Worm (Caenorhabditis elegans) whole organism, L3 larva: ENCODE results near the gene atg-2.

Experiments
- R02D3.7 ChIP-seq: fragments of 150-350 bp; optimal IDR thresholded peaks from 2 replicates; lab custom pipeline; 2014; ENCODE audit warnings: missing biosample characterization, missing genetic modification characterization
- ZK546.5 ChIP-seq: sonication (generic microtip); optimal IDR thresholded peaks from 2 replicates; lab custom pipeline; 2017; ENCODE audit warnings: missing biosample characterization, missing genetic modification characterization
- aly-2 ChIP-seq: fragments of 150-350 bp; optimal IDR thresholded peaks from 2 replicates; lab custom pipeline; 2014; ENCODE audit warnings: missing biosample characterization, missing genetic modification characterization
- ama-1 ChIP-seq: fragments of 150-350 bp; optimal IDR thresholded peaks from 2 replicates; lab custom pipeline; 2018
- ceh-16 ChIP-seq: sonication (generic microtip); optimal IDR thresholded peaks from 2 replicates; lab custom pipeline; 2017; ENCODE audit warnings: missing biosample characterization, missing genetic modification characterization
- ceh-28 ChIP-seq: fragments of 150-350 bp; optimal IDR thresholded peaks from 2 replicates; lab custom pipeline; 2014; ENCODE audit warnings: missing biosample characterization, missing genetic modification reagents, missing genetic modification characterization
- daf-12 ChIP-seq: fragments of 150-350 bp; optimal IDR thresholded peaks from 2 replicates; lab custom pipeline; 2014; ENCODE audit warnings: missing biosample characterization, missing genetic modification reagents, missing genetic modification characterization
- egl-27 ChIP-seq: sonication (generic microtip); optimal IDR thresholded peaks from 4 replicates; lab custom pipeline; 2017; ENCODE audit warnings: missing biosample characterization, missing genetic modification reagents, missing genetic modification characterization
- elt-1 ChIP-seq: fragments of 150-350 bp; optimal IDR thresholded peaks from 2 replicates; lab custom pipeline; 2014; ENCODE audit warnings: missing biosample characterization, missing genetic modification characterization
- elt-2 ChIP-seq: sonication (generic microtip); optimal IDR thresholded peaks from 2 replicates; lab custom pipeline; 2016; ENCODE audit warnings: missing genetic modification reagents, mild to moderate bottlenecking, missing genetic modification characterization, missing compliant biosample characterization
- elt-3 ChIP-seq, 3 experiments: fragments of 150-350 bp in 1 of 3; sonication (generic microtip) in 2 of 3; optimal IDR thresholded peaks; 2 replicates in 2 of 3; 4 replicates in 1 of 3; lab custom pipeline; 2014 to 2017; ENCODE audit warnings: missing biosample characterization in 3 of 3, missing genetic modification characterization in 3 of 3
- fos-1 ChIP-seq: fragments of 150-350 bp; optimal IDR thresholded peaks from 2 replicates; lab custom pipeline; 2014; ENCODE audit warnings: missing biosample characterization, missing genetic modification characterization
- hmg-11 ChIP-seq: sonication (generic microtip); optimal IDR thresholded peaks from 2 replicates; lab custom pipeline; 2016; ENCODE audit warnings: missing genetic modification characterization, missing compliant biosample characterization
- jun-1 ChIP-seq: fragments of 150-350 bp; optimal IDR thresholded peaks from 2 replicates; lab custom pipeline; 2014; ENCODE audit warnings: missing biosample characterization, missing genetic modification reagents, missing genetic modification characterization
- lin-15B ChIP-seq: fragments of 150-350 bp; optimal IDR thresholded peaks from 2 replicates; lab custom pipeline; 2014; ENCODE audit warnings: missing biosample characterization, missing genetic modification characterization
- mdl-1 ChIP-seq: fragments of 150-350 bp; optimal IDR thresholded peaks from 2 replicates; lab custom pipeline; 2014; ENCODE audit warnings: missing biosample characterization, missing genetic modification characterization
- mml-1 ChIP-seq: fragments of 150-350 bp; sonication (generic microtip); optimal IDR thresholded peaks from 3 replicates; lab custom pipeline; 2014; ENCODE audit warnings: missing biosample characterization, missing genetic modification characterization
- nhr-23 ChIP-seq: fragments of 150-350 bp; optimal IDR thresholded peaks from 2 replicates; lab custom pipeline; 2014; ENCODE audit warnings: missing biosample characterization, missing genetic modification reagents, missing genetic modification characterization
- nhr-237 ChIP-seq: fragments of 150-350 bp; optimal IDR thresholded peaks from 2 replicates; lab custom pipeline; 2014; ENCODE audit warnings: missing biosample characterization, missing genetic modification characterization
- nhr-25 ChIP-seq: sonication (generic microtip); optimal IDR thresholded peaks from 2 replicates; lab custom pipeline; 2017; ENCODE audit warnings: missing biosample characterization, missing genetic modification characterization
- nhr-28 ChIP-seq: fragments of 150-350 bp; optimal IDR thresholded peaks from 2 replicates; lab custom pipeline; 2014; ENCODE audit warnings: missing biosample characterization, missing genetic modification characterization
- nhr-76 ChIP-seq: fragments of 150-350 bp; sonication (generic microtip); optimal IDR thresholded peaks from 5 replicates; lab custom pipeline; 2014; ENCODE audit warnings: missing biosample characterization, missing genetic modification characterization
- nhr-77 ChIP-seq: fragments of 150-350 bp; optimal IDR thresholded peaks from 2 replicates; lab custom pipeline; 2014; ENCODE audit warnings: missing biosample characterization, missing genetic modification characterization
- pha-4 ChIP-seq: fragments of 150-350 bp; optimal IDR thresholded peaks from 2 replicates; lab custom pipeline; 2014; ENCODE audit warnings: missing biosample characterization, missing genetic modification reagents, missing genetic modification characterization
- pqm-1 ChIP-seq: fragments of 150-350 bp; optimal IDR thresholded peaks from 2 replicates; lab custom pipeline; 2017; ENCODE audit warnings: missing biosample characterization, missing genetic modification characterization, inconsistent platforms
- sea-2 ChIP-seq: fragments of 150-350 bp; sonication (generic microtip); optimal IDR thresholded peaks from 4 replicates; lab custom pipeline; 2014; ENCODE audit warnings: missing biosample characterization, missing genetic modification reagents, missing genetic modification characterization
- skn-1 ChIP-seq: fragments of 150-350 bp; optimal IDR thresholded peaks from 2 replicates; lab custom pipeline; 2014; ENCODE audit warnings: missing biosample characterization, missing genetic modification characterization
- snpc-4 ChIP-seq: fragments of 150-350 bp; optimal IDR thresholded peaks from 2 replicates; lab custom pipeline; 2014; ENCODE audit warnings: missing biosample characterization, missing genetic modification characterization
- tbx-2 ChIP-seq: sonication (generic microtip); optimal IDR thresholded peaks from 2 replicates; lab custom pipeline; 2016; ENCODE audit warnings: mild to moderate bottlenecking, missing genetic modification characterization, missing compliant biosample characterization
- unc-39 ChIP-seq: sonication (generic microtip); optimal IDR thresholded peaks from 4 replicates; lab custom pipeline; 2017; ENCODE audit warnings: missing biosample characterization, missing genetic modification characterization
- unc-62 ChIP-seq: fragments of 150-350 bp; sonication (generic microtip); optimal IDR thresholded peaks from 4 replicates; lab custom pipeline; 2014; ENCODE audit warnings: missing biosample characterization, missing genetic modification reagents, missing genetic modification characterization
- zag-1 ChIP-seq: fragments of 150-350 bp; optimal IDR thresholded peaks from 2 replicates; lab custom pipeline; 2014; ENCODE audit warnings: missing biosample characterization, missing genetic modification characterization
- ztf-4 ChIP-seq: fragments of 150-350 bp; optimal IDR thresholded peaks from 2 replicates; lab custom pipeline; 2014; ENCODE audit warnings: missing biosample characterization, missing genetic modification characterization

The atg-2 gene

ce11 chrX:6790457-6790856 lies 16.1 kb upstream of the atg-2 start:
- TF ChIP-seq jun-1 (tag; lab: Kevin White, UChicago): no peak
- no peak for TF ChIP-seq skn-1 (tag; lab: Kevin White, UChicago)
- no peak for TF ChIP-seq elt-3 (tag; optimal IDR thresholded peaks at IDR 0.05; lab: Kevin White, UChicago)
- TF ChIP-seq snpc-4 (tag; lab: Kevin White, UChicago): no peak
- TF ChIP-seq hmg-11: no peak
- peak; percentile 48 for TF ChIP-seq elt-2 (tag; lab: Kevin White, UChicago)
- TF ChIP-seq R02D3.7: no peak
- no peak for TF ChIP-seq sea-2 (GFP tag; lab: Kevin White, UChicago)
- TF ChIP-seq pha-4 (tag; lab: Kevin White, UChicago): peak; percentile 1
- TF ChIP-seq egl-27 (tag; lab: Kevin White, UChicago): no peak
- no peak for TF ChIP-seq nhr-237 (tag; lab: Kevin White, UChicago)
- no peak for TF ChIP-seq unc-62 (GFP tag; lab: Kevin White, UChicago)
- peak; percentile 48 for TF ChIP-seq pqm-1 (tag; lab: Kevin White, UChicago)
- no peak for TF ChIP-seq ama-1 (lab: Kevin White, UChicago)
- no peak for TF ChIP-seq ceh-16 (tag; lab: Kevin White, UChicago)

- TF ChIP-seq elt-2 (tag; lab: Kevin White, UChicago) (peak; percentile 68), pha-4 (tag; lab: Kevin White, UChicago) (peak; percentile 2), pqm-1 (tag; lab: Kevin White, UChicago) (peak; percentile 41), aly-2 (tag; lab: Kevin White, UChicago) (no peak)
Observed at ce11 chrX:6790986-6791385, 15.6 kb upstream of the atg-2 start, which contains the start of gene asp-3. TSS of gene asp-3 (plus strand) at chrX:6791064.

ce11 chrX:6792281-6793003 lies 14.1 kb upstream of the atg-2 start:
- peak; percentile 24 for TF ChIP-seq jun-1 (tag; lab: Kevin White, UChicago)
- TF ChIP-seq snpc-4 (tag; lab: Kevin White, UChicago): no peak
- peak; percentile 77 for TF ChIP-seq elt-2 (tag; lab: Kevin White, UChicago)
- TF ChIP-seq zag-1: no peak
- TF ChIP-seq pha-4 (tag; lab: Kevin White, UChicago): peak; percentile 59
- TF ChIP-seq nhr-77 (tag; lab: Kevin White, UChicago): peak; percentile 1
- TF ChIP-seq nhr-237 (tag; lab: Kevin White, UChicago): no peak
- no peak for TF ChIP-seq ceh-28 (tag; lab: Kevin White, UChicago)
- TF ChIP-seq pqm-1 (tag; lab: Kevin White, UChicago): peak; percentile 5
- TF ChIP-seq hmg-11: no peak
- TF ChIP-seq fos-1 (tag; lab: Kevin White, UChicago): peak; percentile 4
- no peak for TF ChIP-seq lin-15B

ce11 chrX:6795843-6796521 lies 10.6 kb upstream of the atg-2 start:
- peak; percentile 81 for TF ChIP-seq elt-1 (tag; lab: Kevin White, UChicago)
- no peak for TF ChIP-seq nhr-76

- TF ChIP-seq elt-1 (tag; lab: Kevin White, UChicago) (no peak), pqm-1 (tag; lab: Kevin White, UChicago) (peak; percentile 1), elt-2 (tag; lab: Kevin White, UChicago) (peak; percentile 48)
- TF ChIP-seq, all 47 proteins: peak for 2
Observed at ce11 chrX:6799776-6800175, 6.8 kb upstream of the atg-2 start, which contains the start of gene M03A8.3. TSS of gene M03A8.3 (plus strand) at chrX:6800053.

- TF ChIP-seq R02D3.7 (no peak), unc-39 (no peak), nhr-25 (tag; lab: Kevin White, UChicago) (no peak), zag-1 (no peak), pqm-1 (tag; lab: Kevin White, UChicago) (no peak), daf-12 (tag; lab: Kevin White, UChicago) (no peak), ztf-4 (no peak), mdl-1 (tag; lab: Kevin White, UChicago) (no peak), jun-1 (tag; lab: Kevin White, UChicago) (no peak), tbx-2 (tag; lab: Kevin White, UChicago) (no peak), lin-15B (no peak), fos-1 (tag; lab: Kevin White, UChicago) (no peak), nhr-28 (tag; lab: Kevin White, UChicago) (no peak), ZK546.5 (tag; lab: Kevin White, UChicago) (no peak), ceh-28 (tag; lab: Kevin White, UChicago) (no peak), ceh-16 (tag; lab: Kevin White, UChicago) (no peak), mml-1 (tag; lab: Kevin White, UChicago) (no peak), egl-27 (tag; lab: Kevin White, UChicago) (no peak), snpc-4 (tag; lab: Kevin White, UChicago) (no peak), nhr-23 (tag; lab: Kevin White, UChicago) (no peak)
Observed at ce11 chrX:6801546-6801945, 5.0 kb upstream of the atg-2 start.
